Fruit fly (Drosophila melanogaster) whole organism, adult: ENCODE results near the gene CG11286.

Experiments
- CG14711 ChIP-seq: fragments of 200-800 bp; sonication (Bioruptor generic); optimal IDR thresholded peaks from 2 replicates; lab custom pipeline; 2018; ENCODE audit warnings: missing biosample characterization, mild to moderate bottlenecking, missing genetic modification characterization, moderate library complexity
- CG33017 ChIP-seq: fragments of 200-800 bp; sonication (Bioruptor generic); optimal IDR thresholded peaks from 2 replicates; lab custom pipeline; 2018; ENCODE audit warnings: missing biosample characterization, mild to moderate bottlenecking, missing genetic modification characterization, moderate library complexity
- CG7101 ChIP-seq: fragments of 200-800 bp; sonication (Bioruptor generic); optimal IDR thresholded peaks from 2 replicates; lab custom pipeline; 2018; ENCODE audit warnings: missing biosample characterization, mild to moderate bottlenecking, missing genetic modification characterization, moderate library complexity
- Hr96 ChIP-seq: fragments of 200-800 bp; sonication (Bioruptor generic); optimal IDR thresholded peaks from 2 replicates; lab custom pipeline; 2016; ENCODE audit warnings: missing biosample characterization, missing genetic modification characterization

DNA sequence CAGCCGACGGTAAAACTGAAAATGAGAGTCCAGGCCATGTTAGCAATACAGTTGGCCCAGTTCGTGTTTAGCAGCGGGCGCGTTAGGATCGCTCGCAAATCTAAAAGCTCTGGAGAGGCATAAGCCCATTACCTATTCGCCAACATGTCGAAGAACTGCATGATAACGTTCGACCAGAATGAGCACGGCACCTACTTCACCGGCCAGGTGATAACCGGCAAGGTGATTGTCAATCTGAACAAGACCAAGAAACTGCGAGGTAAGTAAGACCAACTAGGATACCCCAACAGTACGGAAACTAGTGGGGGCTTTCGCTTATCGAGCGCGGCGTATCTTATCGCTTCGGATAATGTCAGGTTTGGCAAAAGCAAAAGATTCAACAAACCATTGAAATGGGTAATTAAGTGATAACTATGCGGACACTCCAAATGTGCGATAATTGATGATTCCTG is 19.1 kb upstream of the CG11286 start, which contains the start of gene CG10086:
- TF ChIP-seq Hr96, result peak; percentile 21
- TF ChIP-seq CG33017 (tag; lab: Kevin White, UChicago), result peak; percentile 16
- TF ChIP-seq CG7101, result no peak
- TF ChIP-seq CG14711 (tag; lab: Kevin White, UChicago), result no peak
